Worm (Caenorhabditis elegans): ENCODE data around the gene T14G8.3.

ce11 chrX:12843011-12843410, 18.0 kb upstream of the T14G8.3 start, which contains the start of gene C52G5.2:
- TF ChIP-seq snpc-4 (GFP tag; optimal IDR thresholded peaks at IDR 0.05) (no peak), snpc-4 (tag; optimal IDR thresholded peaks at IDR 0.05) (no peak), F23B12.7 (tag; optimal IDR thresholded peaks at IDR 0.05; ENCODE audit: insufficient read depth) (no peak), ama-1 (optimal IDR thresholded peaks at IDR 0.05) (no peak), ama-1 (GFP tag; optimal IDR thresholded peaks at IDR 0.05) (no peak), attf-3 (GFP tag; conservative IDR thresholded peaks at IDR 0.05) (no peak), tlf-1 (GFP tag; optimal IDR thresholded peaks at IDR 0.05) (no peak), ceh-100 (GFP tag; IDR thresholded peaks at IDR 0.05) (no peak), lin-54 (GFP tag; optimal IDR thresholded peaks at IDR 0.05) (no peak), F10E7.11 (tag; optimal IDR thresholded peaks at IDR 0.05) (no peak), ceh-27 (GFP tag; optimal IDR thresholded peaks at IDR 0.05) (no peak), mxl-1 (tag; optimal IDR thresholded peaks at IDR 0.05) (no peak), die-1 (tag; optimal IDR thresholded peaks at IDR 0.05) (no peak), attf-5 (GFP tag; optimal IDR thresholded peaks at IDR 0.05) (no peak), hmg-20 (GFP tag; IDR thresholded peaks at IDR 0.05) (no peak), lsy-27 (tag; optimal IDR thresholded peaks at IDR 0.05; ENCODE audit: borderline replicate concordance, insufficient read depth) (no peak)
